Fruit fly (Drosophila melanogaster) whole organism, embryonic: ENCODE results near the gene CG12115.

Source experiments
- CG10321 ChIP-seq: fragments of 200-800 bp; sonication (Bioruptor generic); IDR thresholded peaks from 2 replicates; pipeline ENCODE4 v1.3.6; 2022; ENCODE audit warnings: missing biosample characterization, missing genetic modification characterization
- CG11456 ChIP-seq: fragments of 200-800 bp; sonication (Bioruptor generic); IDR thresholded peaks from 3 replicates; pipeline ENCODE4 v1.3.6; 2022; ENCODE audit warnings: missing biosample characterization, missing genetic modification characterization
- CG11723 ChIP-seq: fragments of 200-800 bp; sonication (Bioruptor generic); optimal IDR thresholded peaks from 2 replicates; lab custom pipeline; 2017; ENCODE audit warnings: missing biosample characterization, mild to moderate bottlenecking, missing genetic modification characterization
- CG12299 ChIP-seq: fragments of 200-800 bp; sonication (Bioruptor generic); optimal IDR thresholded peaks from 2 replicates; lab custom pipeline; 2018; ENCODE audit warnings: missing biosample characterization, mild to moderate bottlenecking, missing genetic modification characterization
- CG1233 ChIP-seq: fragments of 200-800 bp; sonication (Bioruptor generic); optimal IDR thresholded peaks from 4 replicates; lab custom pipeline; 2018; ENCODE audit warnings: missing biosample characterization, mild to moderate bottlenecking, missing genetic modification characterization
- CG13894 ChIP-seq: fragments of 200-800 bp; sonication (Bioruptor generic); optimal IDR thresholded peaks from 3 replicates; lab custom pipeline; 2018; ENCODE audit warnings: missing biosample characterization, mild to moderate bottlenecking, missing genetic modification characterization, moderate library complexity
- CG15514 ChIP-seq: fragments of 200-800 bp; sonication (Bioruptor generic); optimal IDR thresholded peaks from 3 replicates; lab custom pipeline; 2017; ENCODE audit warnings: missing biosample characterization, missing genetic modification characterization, mild to moderate bottlenecking, moderate library complexity, missing genetic modification reagents
- CG16813 ChIP-seq: fragments of 200-800 bp; sonication (Bioruptor generic); IDR thresholded peaks from 3 replicates; pipeline ENCODE4 v1.3.6; 2022; ENCODE audit warnings: missing biosample characterization, missing genetic modification characterization; ENCODE audit not compliant: partially characterized antibody
- CG17328 ChIP-seq: fragments of 200-800 bp; sonication (Bioruptor generic); IDR thresholded peaks from 2 replicates; pipeline ENCODE4 v1.3.6; 2022; ENCODE audit warnings: missing biosample characterization, missing genetic modification characterization
- CG17359 ChIP-seq: fragments of 200-800 bp; sonication (Bioruptor generic); optimal IDR thresholded peaks from 3 replicates; lab custom pipeline; 2018; ENCODE audit warnings: missing biosample characterization, mild to moderate bottlenecking, missing genetic modification characterization, moderate library complexity
- CG17568 ChIP-seq: fragments of 200-800 bp; sonication (Bioruptor generic); optimal IDR thresholded peaks from 2 replicates; lab custom pipeline; 2018; ENCODE audit warnings: missing biosample characterization, mild to moderate bottlenecking, missing genetic modification characterization, moderate library complexity
- CG30020 ChIP-seq: fragments of 200-800 bp; optimal IDR thresholded peaks from 2 replicates; lab custom pipeline; 2019; ENCODE audit warnings: missing biosample characterization, mild to moderate bottlenecking, missing genetic modification characterization, moderate library complexity
- CG30431 ChIP-seq: fragments of 200-800 bp; sonication (Bioruptor generic); optimal IDR thresholded peaks from 2 replicates; lab custom pipeline; 2017; ENCODE audit warnings: missing biosample characterization, missing genetic modification characterization
- CG3281 ChIP-seq: fragments of 200-800 bp; sonication (Bioruptor generic); optimal IDR thresholded peaks from 3 replicates; lab custom pipeline; 2017; ENCODE audit warnings: missing biosample characterization, mild to moderate bottlenecking, missing genetic modification characterization
- CG3407 ChIP-seq: fragments of 200-800 bp; sonication (Bioruptor generic); optimal IDR thresholded peaks from 2 replicates; lab custom pipeline; 2018; ENCODE audit warnings: missing biosample characterization, mild to moderate bottlenecking, missing genetic modification characterization
- CG3726 ChIP-seq: fragments of 200-800 bp; sonication (Bioruptor generic); IDR thresholded peaks from 3 replicates; pipeline ENCODE4, ENCODE4 v1.3.6; 2022; ENCODE audit warnings: missing biosample characterization, missing genetic modification characterization
- CG3838 ChIP-seq: fragments of 200-800 bp; sonication (Bioruptor generic); optimal IDR thresholded peaks from 3 replicates; lab custom pipeline; 2016; ENCODE audit warnings: missing biosample characterization, missing genetic modification characterization
- CG6272 ChIP-seq: fragments of 200-800 bp; sonication (Bioruptor generic); IDR thresholded peaks from 2 replicates; pipeline ENCODE4 v1.3.6; 2022; ENCODE audit warnings: missing biosample characterization, missing genetic modification characterization
- CG6689 ChIP-seq: fragments of 200-800 bp; sonication (Bioruptor generic); IDR thresholded peaks from 2 replicates; pipeline ENCODE4 v1.3.6; 2022; ENCODE audit warnings: missing biosample characterization, missing genetic modification characterization
- CG8281 ChIP-seq: fragments of 200-800 bp; sonication (Bioruptor generic); optimal IDR thresholded peaks from 2 replicates; lab custom pipeline; 2018; ENCODE audit warnings: missing biosample characterization, mild to moderate bottlenecking, missing genetic modification characterization, moderate library complexity
- CG8359 ChIP-seq: fragments of 200-800 bp; sonication (Bioruptor generic); optimal IDR thresholded peaks from 2 replicates; lab custom pipeline; 2017; ENCODE audit warnings: missing biosample characterization, mild to moderate bottlenecking, missing genetic modification characterization, borderline replicate concordance
- CG8388 ChIP-seq: fragments of 200-800 bp; sonication (Bioruptor generic); optimal IDR thresholded peaks from 2 replicates; lab custom pipeline; 2019; ENCODE audit warnings: missing biosample characterization, mild to moderate bottlenecking, missing genetic modification characterization, moderate library complexity
- CG9609 ChIP-seq: fragments of 200-800 bp; sonication (Bioruptor generic); optimal IDR thresholded peaks from 3 replicates; lab custom pipeline; 2016; ENCODE audit warnings: missing biosample characterization, missing genetic modification characterization
- CG9817 ChIP-seq: fragments of 200-800 bp; sonication (Bioruptor generic); optimal IDR thresholded peaks from 2 replicates; lab custom pipeline; 2018; ENCODE audit warnings: missing biosample characterization, mild to moderate bottlenecking, missing genetic modification characterization, moderate library complexity
- ERR ChIP-seq: fragments of 200-800 bp; sonication (Bioruptor generic); optimal IDR thresholded peaks from 2 replicates; lab custom pipeline; 2016; ENCODE audit warnings: missing biosample characterization, missing genetic modification characterization
- GATAe ChIP-seq: fragments of 200-800 bp; sonication (Bioruptor generic); conservative IDR thresholded peaks from 2 replicates; pipeline ENCODE4 v1.3.6; 2022; ENCODE audit warnings: missing biosample characterization, missing genetic modification characterization
- HLH3B ChIP-seq: fragments of 200-800 bp; sonication (Bioruptor generic); IDR thresholded peaks from 2 replicates; pipeline ENCODE4 v1.3.6; 2022; ENCODE audit warnings: missing biosample characterization, missing genetic modification characterization
- Lim3 ChIP-seq: fragments of 200-800 bp; sonication (Bioruptor generic); IDR thresholded peaks from 2 replicates; pipeline ENCODE4 v1.3.6; 2022; ENCODE audit warnings: missing biosample characterization, missing genetic modification characterization
- Optix ChIP-seq: fragments of 200-800 bp; sonication (Bioruptor generic); IDR thresholded peaks from 3 replicates; pipeline ENCODE4 v1.3.6; 2022; ENCODE audit warnings: missing biosample characterization, missing genetic modification characterization
- Ssrp ChIP-seq: fragments of 200-800 bp; sonication (Bioruptor generic); optimal IDR thresholded peaks from 2 replicates; lab custom pipeline; 2018; ENCODE audit warnings: missing biosample characterization, mild to moderate bottlenecking, missing genetic modification characterization, moderate library complexity
- TFAM ChIP-seq: fragments of 200-800 bp; sonication (Bioruptor generic); optimal IDR thresholded peaks from 2 replicates; lab custom pipeline; 2017; ENCODE audit warnings: missing biosample characterization, missing genetic modification characterization, inconsistent platforms
- al ChIP-seq: fragments of 200-800 bp; sonication (Bioruptor generic); IDR thresholded peaks from 2 replicates; pipeline ENCODE4 v1.3.6; 2022; ENCODE audit warnings: missing biosample characterization, missing genetic modification characterization
- br ChIP-seq: fragments of >200 bp; optimal IDR thresholded peaks from 2 replicates; lab custom pipeline; 2017
- chif ChIP-seq, 2 experiments: fragments of 200-800 bp; sonication (Bioruptor generic); optimal IDR thresholded peaks; 3 replicates each; lab custom pipeline; 2016; ENCODE audit warnings: missing biosample characterization in 2 of 2, missing genetic modification characterization in 2 of 2
- chm ChIP-seq: fragments of 200-800 bp; sonication (Bioruptor generic); IDR thresholded peaks from 2 replicates; pipeline ENCODE4 v1.3.6; 2022; ENCODE audit warnings: missing biosample characterization, missing genetic modification characterization
- ci ChIP-seq: fragments of 200-800 bp; sonication (Bioruptor generic); IDR thresholded peaks from 3 replicates; pipeline ENCODE4 v1.3.6; 2022; ENCODE audit warnings: missing biosample characterization, missing genetic modification characterization
- corto ChIP-seq: fragments of 200-800 bp; sonication (Bioruptor generic); optimal IDR thresholded peaks from 2 replicates; lab custom pipeline; 2016; ENCODE audit warnings: missing biosample characterization, mild to moderate bottlenecking, missing genetic modification characterization, moderate library complexity
- dati ChIP-seq: fragments of 200-800 bp; sonication (Bioruptor generic); IDR thresholded peaks from 2 replicates; pipeline ENCODE4 v1.3.6; 2022; ENCODE audit warnings: missing biosample characterization, missing genetic modification characterization
- dmrt99B ChIP-seq: fragments of 200-800 bp; sonication (Bioruptor generic); optimal IDR thresholded peaks from 2 replicates; lab custom pipeline; 2018; ENCODE audit warnings: missing biosample characterization, mild to moderate bottlenecking, missing genetic modification characterization, moderate library complexity
- en ChIP-seq: fragments of 200-800 bp; sonication (Bioruptor generic); optimal IDR thresholded peaks from 2 replicates; lab custom pipeline; 2016; ENCODE audit warnings: missing biosample characterization, missing genetic modification characterization
- eve ChIP-seq, 2 experiments: fragments of >200 bp; optimal IDR thresholded peaks; 2 replicates each; lab custom pipeline; 2017; ENCODE audit warnings: missing biosample characterization in 2 of 2, missing genetic modification characterization in 2 of 2
- fd64A ChIP-seq: fragments of 200-800 bp; sonication (Bioruptor generic); optimal IDR thresholded peaks from 3 replicates; lab custom pipeline; 2018; ENCODE audit warnings: missing biosample characterization, mild to moderate bottlenecking, missing genetic modification characterization
- fd96Cb ChIP-seq: fragments of 200-800 bp; sonication (Bioruptor generic); optimal IDR thresholded peaks from 2 replicates; lab custom pipeline; 2018; ENCODE audit warnings: missing biosample characterization, mild to moderate bottlenecking, missing genetic modification characterization, moderate library complexity
- ftz-f1 ChIP-seq: fragments of 200-800 bp; sonication (Bioruptor generic); optimal IDR thresholded peaks from 2 replicates; lab custom pipeline; 2016; ENCODE audit warnings: missing biosample characterization, missing genetic modification characterization
- gsb ChIP-seq: fragments of 200-800 bp; sonication (Bioruptor generic); IDR thresholded peaks from 2 replicates; pipeline ENCODE4 v1.3.6; 2022; ENCODE audit warnings: missing biosample characterization, missing genetic modification characterization
- gsb-n ChIP-seq: fragments of 200-800 bp; sonication (Bioruptor generic); optimal IDR thresholded peaks from 3 replicates; lab custom pipeline; 2018; ENCODE audit warnings: missing biosample characterization, mild to moderate bottlenecking, missing genetic modification characterization
- jumu ChIP-seq: fragments of 200-800 bp; sonication (Bioruptor generic); optimal IDR thresholded peaks from 3 replicates; lab custom pipeline; 2016; ENCODE audit warnings: missing biosample characterization, missing genetic modification characterization
- lbe ChIP-seq: fragments of 200-800 bp; sonication (Bioruptor generic); optimal IDR thresholded peaks from 2 replicates; lab custom pipeline; 2016; ENCODE audit warnings: missing biosample characterization, mild to moderate bottlenecking, missing genetic modification characterization
- lola ChIP-seq, 3 experiments: fragments of >200 bp in 2 of 3; fragments of 200-800 bp in 1 of 3; sonication (Bioruptor generic) in 1 of 3; optimal IDR thresholded peaks; 2 replicates each; lab custom pipeline; 2017 to 2019; ENCODE audit warnings: missing biosample characterization in 3 of 3, missing genetic modification characterization in 3 of 3, mild to moderate bottlenecking in 1 of 3, moderate library complexity in 1 of 3
- nau ChIP-seq: fragments of 200-800 bp; sonication (Bioruptor generic); optimal IDR thresholded peaks from 3 replicates; lab custom pipeline; 2017; ENCODE audit warnings: missing biosample characterization, mild to moderate bottlenecking, missing genetic modification characterization, missing genetic modification reagents
- phol ChIP-seq: fragments of 200-800 bp; sonication (Bioruptor generic); optimal IDR thresholded peaks from 3 replicates; lab custom pipeline; 2018; ENCODE audit warnings: missing biosample characterization, mild to moderate bottlenecking, missing genetic modification characterization, moderate library complexity
- sr ChIP-seq: fragments of 200-800 bp; sonication (Bioruptor generic); IDR thresholded peaks from 3 replicates; pipeline ENCODE4 v1.3.6; 2022; ENCODE audit warnings: missing biosample characterization, missing genetic modification characterization

CG12115 gene

DNA sequence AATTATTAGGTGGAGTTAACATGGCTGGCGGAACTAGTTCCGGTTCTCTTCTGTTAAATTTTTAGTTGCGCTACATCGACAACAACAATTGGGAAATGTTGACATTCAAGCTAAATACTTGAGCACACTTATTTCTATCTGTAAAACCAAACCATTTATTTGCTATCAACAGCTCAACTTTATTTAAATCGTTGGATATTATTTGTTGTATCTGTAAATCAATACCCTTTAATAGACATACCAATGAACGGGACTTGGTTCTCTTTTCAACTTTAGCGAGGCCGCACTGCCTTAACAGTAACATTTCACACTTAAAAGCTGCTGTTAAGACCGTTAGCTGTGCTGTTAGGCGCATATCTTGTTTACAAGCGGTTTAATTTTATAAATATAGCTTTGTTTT lies 3.2 kb upstream of the CG12115 start, which contains the start of gene CG12106 (continued):
- TF ChIP-seq CG3838 (no peak), br (lab: Kevin White, UChicago) (no peak), CG3281 (GFP tag; lab: Kevin White, UChicago) (peak; percentile 39), CG10321 (GFP tag; lab: Robert Waterston, UW) (no peak), CG11723 (GFP tag; lab: Kevin White, UChicago) (no peak), CG6272 (no peak), ci (GFP tag; lab: Robert Waterston, UW) (no peak), CG17568 (GFP tag; lab: Kevin White, UChicago) (no peak), CG6689 (GFP tag; lab: Robert Waterston, UW) (peak; percentile 28; the same call in 1 of the 2 replicates), CG1233 (GFP tag; lab: Kevin White, UChicago) (no peak), CG30431 (GFP tag; lab: Kevin White, UChicago) (no peak), CG8359 (GFP tag; lab: Kevin White, UChicago) (no peak), sr (GFP tag; lab: Robert Waterston, UW) (no peak), chif (GFP tag; optimal IDR thresholded peaks at IDR 0.05; lab: Kevin White, UChicago) (peak in 1 of 2 experiments; percentile 14), CG30020 (tag; lab: Kevin White, UChicago) (no peak), eve (GFP tag; optimal IDR thresholded peaks at IDR 0.05; lab: Kevin White, UChicago) (no peak), dmrt99B (peak; percentile 40), CG3726 (no peak), CG9817 (peak; percentile 40), lola (GFP tag; optimal IDR thresholded peaks at IDR 0.05; lab: Kevin White, UChicago) (peak in 1 of 3 experiments; percentile 27), al (GFP tag; lab: Robert Waterston, UW) (peak; percentile 7; the same call in 1 of the 2 replicates), jumu (peak; percentile 11), CG8388 (peak; percentile 18), CG9609 (GFP tag; lab: Kevin White, UChicago) (peak; percentile 32), gsb-n (tag; lab: Kevin White, UChicago) (no peak), fd96Cb (tag; lab: Kevin White, UChicago) (peak; percentile 37), Ssrp (tag; lab: Kevin White, UChicago) (no peak), CG11456 (GFP tag; lab: Robert Waterston, UW) (no peak), TFAM (no peak), dati (no peak), ftz-f1 (GFP tag; lab: Kevin White, UChicago) (no peak), CG12299 (no peak), gsb (GFP tag; lab: Robert Waterston, UW) (0 out of 2 replicates have a peak, but pooled peaks have one; percentile 20), ERR (GFP tag; lab: Kevin White, UChicago) (no peak), lbe (GFP tag; lab: Kevin White, UChicago) (peak; percentile 12), HLH3B (GFP tag; lab: Robert Waterston, UW) (no peak), CG16813 (GFP tag; lab: Robert Waterston, UW) (no peak), en (no peak), chm (GFP tag; lab: Robert Waterston, UW) (no peak), CG3407 (GFP tag; lab: Kevin White, UChicago) (no peak), nau (GFP tag; lab: Kevin White, UChicago) (no peak), CG17328 (no peak), Lim3 (GFP tag; lab: Robert Waterston, UW) (no peak), Optix (GFP tag; lab: Robert Waterston, UW) (no peak), CG17359 (tag; lab: Kevin White, UChicago) (peak; percentile 27), phol (tag; lab: Kevin White, UChicago) (peak; percentile 50), CG8281 (tag; lab: Kevin White, UChicago) (no peak), CG13894 (no peak), GATAe (GFP tag; lab: Robert Waterston, UW) (no peak), corto (GFP tag; lab: Kevin White, UChicago) (no peak), CG15514 (peak; percentile 98), fd64A (GFP tag; lab: Kevin White, UChicago) (no peak)
